Worm (Caenorhabditis elegans) whole organism, young adult: ENCODE data around the gene F56C3.1.

Experiments
- B0261.1 ChIP-seq: sonication (generic microtip); optimal IDR thresholded peaks from 2 replicates; lab custom pipeline; 2016; ENCODE audit warnings: mild to moderate bottlenecking, missing genetic modification characterization, moderate library complexity, missing compliant biosample characterization
- C06A6.2 ChIP-seq: fragments of 200-800 bp; sonication (Bioruptor generic); conservative IDR thresholded peaks from 2 replicates; pipeline ENCODE4 v1.3.6; 2022; ENCODE audit warnings: missing genetic modification characterization, missing compliant biosample characterization
- F33H1.4 ChIP-seq: fragments of 200-800 bp; sonication (Bioruptor generic); IDR thresholded peaks from 2 replicates; pipeline ENCODE4 v1.3.6; 2022; ENCODE audit warnings: missing genetic modification reagents, missing genetic modification characterization, missing compliant biosample characterization
- F37B4.10 ChIP-seq: fragments of 200-800 bp; sonication (Bioruptor generic); IDR thresholded peaks from 2 replicates; pipeline ENCODE4 v1.3.6; 2022; ENCODE audit warnings: missing genetic modification characterization, missing compliant biosample characterization
- F49E8.2 ChIP-seq: sonication (generic microtip); optimal IDR thresholded peaks from 3 replicates; lab custom pipeline; 2017; ENCODE audit warnings: missing genetic modification characterization, mild to moderate bottlenecking, missing compliant biosample characterization, antibody characterized with exemption, moderate library complexity; ENCODE audit not compliant: insufficient read depth
- F57A8.1 ChIP-seq: fragments of 200-800 bp; sonication (Bioruptor generic); optimal IDR thresholded peaks from 2 replicates; lab custom pipeline; 2018; ENCODE audit warnings: mild to moderate bottlenecking, missing genetic modification characterization, moderate library complexity, missing compliant biosample characterization
- F57C9.4 ChIP-seq: sonication (generic microtip); optimal IDR thresholded peaks from 2 replicates; lab custom pipeline; 2017; ENCODE audit warnings: mild to moderate bottlenecking, missing genetic modification characterization, missing compliant biosample characterization
- K11D2.4 ChIP-seq: fragments of 200-800 bp; sonication (Bioruptor generic); IDR thresholded peaks from 2 replicates; pipeline ENCODE4 v1.3.6; 2022; ENCODE audit warnings: missing genetic modification reagents, missing genetic modification characterization, missing compliant biosample characterization
- Y67H2A.10 ChIP-seq: fragments of 200-800 bp; sonication (Bioruptor generic); conservative IDR thresholded peaks from 2 replicates; pipeline ENCODE4 v1.3.6; 2022; ENCODE audit warnings: missing genetic modification reagents, missing genetic modification characterization, missing compliant biosample characterization
- ama-1 ChIP-seq, 3 experiments: fragments of 150-350 bp in 1 of 3; sonication (generic microtip) in 2 of 3; optimal IDR thresholded peaks; 2 replicates each; lab custom pipeline; 2014 to 2018; ENCODE audit warnings: missing biosample characterization in 2 of 3, missing genetic modification characterization in 2 of 3, missing genetic modification reagents in 2 of 3
- aptf-2 ChIP-seq: fragments of 200-800 bp; sonication (Bioruptor generic); conservative IDR thresholded peaks from 2 replicates; pipeline ENCODE4 v1.3.6; 2022; ENCODE audit warnings: missing genetic modification reagents, missing genetic modification characterization, missing compliant biosample characterization
- atf-7 ChIP-seq: sonication (generic microtip); optimal IDR thresholded peaks from 2 replicates; lab custom pipeline; 2017; ENCODE audit warnings: mild to moderate bottlenecking, missing genetic modification characterization, missing compliant biosample characterization
- athp-1 ChIP-seq: sonication (generic microtip); optimal IDR thresholded peaks from 2 replicates; lab custom pipeline; 2017; ENCODE audit warnings: mild to moderate bottlenecking, missing genetic modification characterization, missing compliant biosample characterization
- attf-3 ChIP-seq: fragments of 200-800 bp; sonication (Bioruptor generic); conservative IDR thresholded peaks from 2 replicates; pipeline ENCODE4 v1.3.6; 2022; ENCODE audit warnings: missing genetic modification reagents, missing genetic modification characterization, missing compliant biosample characterization
- attf-5 ChIP-seq: fragments of 200-800 bp; sonication (Bioruptor generic); optimal IDR thresholded peaks from 2 replicates; lab custom pipeline; 2018; ENCODE audit warnings: mild to moderate bottlenecking, missing genetic modification characterization, missing compliant biosample characterization
- attf-6 ChIP-seq: fragments of 200-800 bp; sonication (Bioruptor generic); IDR thresholded peaks from 2 replicates; pipeline ENCODE4 v1.3.6; 2022; ENCODE audit warnings: missing genetic modification reagents, missing genetic modification characterization, missing compliant biosample characterization
- cebp-1 ChIP-seq, 2 experiments: fragments of 200-800 bp in 1 of 2; sonication (Bioruptor generic) in 1 of 2; sonication (generic microtip) in 1 of 2; IDR thresholded peaks in 1 of 2; optimal IDR thresholded peaks in 1 of 2; 2 replicates each; pipeline versions ENCODE4 v1.3.6 to Lab custom; 2017 to 2022; ENCODE audit warnings: missing compliant biosample characterization in 2 of 2, missing genetic modification characterization in 2 of 2, mild to moderate bottlenecking in 1 of 2, missing genetic modification reagents in 1 of 2, moderate library complexity in 1 of 2
- ceh-100 ChIP-seq: fragments of 200-800 bp; sonication (Bioruptor generic); IDR thresholded peaks from 2 replicates; pipeline ENCODE4 v1.3.6; 2022; ENCODE audit warnings: missing genetic modification reagents, missing genetic modification characterization, missing compliant biosample characterization
- ceh-27 ChIP-seq: fragments of 200-800 bp; sonication (Bioruptor generic); optimal IDR thresholded peaks from 2 replicates; lab custom pipeline; 2018; ENCODE audit warnings: mild to moderate bottlenecking, missing genetic modification characterization, moderate library complexity, missing compliant biosample characterization
- ceh-79 ChIP-seq: sonication (generic microtip); optimal IDR thresholded peaks from 2 replicates; lab custom pipeline; 2017; ENCODE audit warnings: mild to moderate bottlenecking, missing genetic modification characterization, missing compliant biosample characterization
- chd-7 ChIP-seq: sonication (generic microtip); optimal IDR thresholded peaks from 2 replicates; lab custom pipeline; 2016; ENCODE audit warnings: mild to moderate bottlenecking, missing genetic modification characterization, moderate library complexity, missing compliant biosample characterization
- die-1 ChIP-seq: sonication (generic microtip); optimal IDR thresholded peaks from 2 replicates; lab custom pipeline; 2016; ENCODE audit warnings: missing genotype, mild to moderate bottlenecking, missing genetic modification characterization, missing compliant biosample characterization
- dpff-1 ChIP-seq: sonication (generic microtip); optimal IDR thresholded peaks from 2 replicates; lab custom pipeline; 2017; ENCODE audit warnings: mild to moderate bottlenecking, missing genetic modification characterization, missing compliant biosample characterization
- efl-1 ChIP-seq: fragments of 150-350 bp; optimal IDR thresholded peaks from 2 replicates; lab custom pipeline; 2014; ENCODE audit warnings: missing biosample characterization, missing genetic modification reagents, missing genetic modification characterization
- ets-4 ChIP-seq: fragments of 200-800 bp; sonication (Bioruptor generic); optimal IDR thresholded peaks from 2 replicates; lab custom pipeline; 2018; ENCODE audit warnings: mild to moderate bottlenecking, missing genetic modification characterization, missing compliant biosample characterization
- gei-17 ChIP-seq: fragments of 200-800 bp; sonication (Bioruptor generic); optimal IDR thresholded peaks from 2 replicates; lab custom pipeline; 2018; ENCODE audit warnings: mild to moderate bottlenecking, missing genetic modification characterization, missing compliant biosample characterization
- hmg-1.2 ChIP-seq: fragments of 200-800 bp; sonication (Bioruptor generic); IDR thresholded peaks from 2 replicates; pipeline ENCODE4 v1.3.6; 2022; ENCODE audit warnings: missing genetic modification reagents, missing genetic modification characterization, missing compliant biosample characterization
- hrde-1 ChIP-seq: sonication (generic microtip); optimal IDR thresholded peaks from 2 replicates; lab custom pipeline; 2016; ENCODE audit warnings: missing genetic modification characterization, mild to moderate bottlenecking, missing compliant biosample characterization, moderate library complexity, missing genotype, missing genetic modification reagents, borderline replicate concordance
- lin-35 ChIP-seq, 3 experiments: fragments of 150-350 bp in 2 of 3; sonication (generic microtip) in 1 of 3; optimal IDR thresholded peaks; 2 replicates each; lab custom pipeline; 2014 to 2018; ENCODE audit warnings: missing biosample characterization in 3 of 3, missing genetic modification characterization in 3 of 3, missing genetic modification reagents in 3 of 3
- lin-40 ChIP-seq: sonication (generic microtip); optimal IDR thresholded peaks from 2 replicates; lab custom pipeline; 2016; ENCODE audit warnings: missing genetic modification characterization, mild to moderate bottlenecking, missing compliant biosample characterization, missing genotype, missing genetic modification reagents
- lin-54 ChIP-seq: fragments of 200-800 bp; sonication (Bioruptor generic); optimal IDR thresholded peaks from 2 replicates; lab custom pipeline; 2018; ENCODE audit warnings: mild to moderate bottlenecking, missing genetic modification characterization, missing compliant biosample characterization
- madf-10 ChIP-seq: sonication (generic microtip); optimal IDR thresholded peaks from 2 replicates; lab custom pipeline; 2016; ENCODE audit warnings: mild to moderate bottlenecking, missing genetic modification characterization, missing compliant biosample characterization
- mcd-1 ChIP-seq: fragments of 200-800 bp; sonication (Bioruptor generic); IDR thresholded peaks from 2 replicates; pipeline ENCODE4 v1.3.6; 2022; ENCODE audit warnings: missing genetic modification reagents, missing genetic modification characterization, missing compliant biosample characterization
- mes-4 ChIP-seq: sonication (generic microtip); optimal IDR thresholded peaks from 2 replicates; lab custom pipeline; 2016; ENCODE audit warnings: missing genotype, missing genetic modification characterization, missing compliant biosample characterization
- mxl-1 ChIP-seq: sonication (generic microtip); optimal IDR thresholded peaks from 2 replicates; lab custom pipeline; 2016; ENCODE audit warnings: missing genetic modification characterization, missing compliant biosample characterization
- nfya-1 ChIP-seq: sonication (generic microtip); optimal IDR thresholded peaks from 2 replicates; lab custom pipeline; 2017; ENCODE audit warnings: antibody characterized with exemption, missing compliant biosample characterization, missing genetic modification characterization, borderline replicate concordance; ENCODE audit not compliant: insufficient read depth
- nhr-179 ChIP-seq: sonication (generic microtip); optimal IDR thresholded peaks from 2 replicates; lab custom pipeline; 2016; ENCODE audit warnings: mild to moderate bottlenecking, missing genetic modification characterization, missing compliant biosample characterization
- nhr-80 ChIP-seq: sonication (generic microtip); optimal IDR thresholded peaks from 2 replicates; lab custom pipeline; 2016; ENCODE audit warnings: missing genetic modification characterization, missing compliant biosample characterization
- pbrm-1 ChIP-seq: fragments of 200-800 bp; sonication (Bioruptor generic); IDR thresholded peaks from 2 replicates; pipeline ENCODE4 v1.3.6; 2022; ENCODE audit warnings: missing genetic modification reagents, missing genetic modification characterization, missing compliant biosample characterization
- pha-4 ChIP-seq: fragments of 150-350 bp; sonication (generic microtip); optimal IDR thresholded peaks from 2 replicates; lab custom pipeline; 2014; ENCODE audit warnings: missing biosample characterization, missing genetic modification reagents, missing genetic modification characterization
- rec-8 ChIP-seq, 2 experiments: sonication (generic microtip); optimal IDR thresholded peaks; 2 replicates each; lab custom pipeline; 2016; ENCODE audit warnings: mild to moderate bottlenecking in 2 of 2, missing genetic modification characterization in 2 of 2, missing genetic modification reagents in 2 of 2, missing genotype in 2 of 2, missing biosample characterization in 1 of 2, missing compliant biosample characterization in 1 of 2, moderate library complexity in 1 of 2
- repo-1 ChIP-seq: sonication (generic microtip); optimal IDR thresholded peaks from 2 replicates; lab custom pipeline; 2017; ENCODE audit warnings: mild to moderate bottlenecking, missing genetic modification characterization, missing compliant biosample characterization
- snpc-1.1 ChIP-seq: sonication (generic microtip); optimal IDR thresholded peaks from 2 replicates; lab custom pipeline; 2017; ENCODE audit warnings: missing genetic modification characterization, mild to moderate bottlenecking, missing compliant biosample characterization, antibody characterized with exemption, moderate library complexity, missing genotype, missing genetic modification reagents; ENCODE audit not compliant: insufficient read depth
- somi-1 ChIP-seq: fragments of 200-800 bp; sonication (Bioruptor generic); optimal IDR thresholded peaks from 2 replicates; lab custom pipeline; 2018; ENCODE audit warnings: mild to moderate bottlenecking, missing genetic modification characterization, missing compliant biosample characterization
- tbp1 ChIP-seq: fragments of 200-800 bp; sonication (Bioruptor generic); optimal IDR thresholded peaks from 2 replicates; lab custom pipeline; 2018; ENCODE audit warnings: mild to moderate bottlenecking, missing genetic modification characterization, missing compliant biosample characterization
- tbx-9 ChIP-seq: sonication (generic microtip); optimal IDR thresholded peaks from 2 replicates; lab custom pipeline; 2016; ENCODE audit warnings: borderline replicate concordance, missing genetic modification characterization, inconsistent platforms, missing compliant biosample characterization
- ztf-26 ChIP-seq: sonication (generic microtip); optimal IDR thresholded peaks from 2 replicates; lab custom pipeline; 2017; ENCODE audit warnings: missing genetic modification characterization, missing compliant biosample characterization
- ztf-28 ChIP-seq: fragments of 200-800 bp; sonication (Bioruptor generic); IDR thresholded peaks from 2 replicates; pipeline ENCODE4 v1.3.6; 2022; ENCODE audit warnings: missing genetic modification reagents, missing genetic modification characterization, missing compliant biosample characterization

The F56C3.1 gene

DNA sequence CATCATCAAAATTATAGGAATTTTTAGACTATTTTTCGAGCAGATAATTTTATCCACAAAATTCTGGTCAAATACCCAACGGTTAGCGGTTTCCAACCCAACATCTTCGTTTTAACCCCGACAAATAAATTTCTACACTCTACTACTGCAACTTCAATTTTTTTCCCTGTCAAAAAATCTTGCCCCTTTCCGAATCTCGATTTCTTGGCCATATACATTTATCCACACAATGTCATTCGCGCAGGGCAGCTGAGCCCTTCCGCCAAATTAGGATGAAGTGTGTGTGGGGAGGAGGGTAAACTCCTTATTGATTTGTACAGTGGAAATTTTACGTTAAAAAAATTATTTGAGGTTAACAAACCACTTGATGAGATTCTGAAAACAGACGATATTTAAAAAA lies 42.3 kb upstream of the F56C3.1 start (continued):
- TF ChIP-seq atf-7 (tag; lab: Kevin White, UChicago), result peak; percentile 94
- TF ChIP-seq tbx-9 (tag; lab: Kevin White, UChicago), result no peak
- peak; percentile 94 for TF ChIP-seq madf-10 (tag; lab: Kevin White, UChicago)
- peak; percentile 98 for TF ChIP-seq ztf-26 (tag; lab: Kevin White, UChicago)
- TF ChIP-seq gei-17, result peak; percentile 97
- peak; percentile 96 for TF ChIP-seq repo-1
- TF ChIP-seq mcd-1 (GFP tag; lab: Robert Waterston, UW), result peak; percentile 83
- TF ChIP-seq athp-1 (tag; lab: Kevin White, UChicago), result no peak
- TF ChIP-seq somi-1 (GFP tag; lab: Kevin White, UChicago), result peak; percentile 88
- peak; percentile 28; the same call in 1 of the 2 replicates for TF ChIP-seq ceh-100
- TF ChIP-seq lin-35 (GFP tag; optimal IDR thresholded peaks at IDR 0.05; lab: Kevin White, UChicago), result peak in 2 of 3 experiments; percentile 74 to 97
- TF ChIP-seq snpc-1.1 (tag; lab: Kevin White, UChicago), result no peak
- peak; percentile 35; the same call in 1 of the 2 replicates for TF ChIP-seq attf-3 (GFP tag; lab: Robert Waterston, UW)
- no peak for TF ChIP-seq F49E8.2 (tag; lab: Kevin White, UChicago)
- TF ChIP-seq F57A8.1 (GFP tag; lab: Kevin White, UChicago), result peak; percentile 84
- TF ChIP-seq dpff-1 (tag; lab: Kevin White, UChicago), result peak; percentile 62
- no peak for TF ChIP-seq attf-5 (GFP tag; lab: Kevin White, UChicago)
- TF ChIP-seq F33H1.4, result no peak
- peak; percentile 98 for TF ChIP-seq K11D2.4 (GFP tag; lab: Robert Waterston, UW)
- peak; percentile 53 for TF ChIP-seq hrde-1 (tag; lab: Kevin White, UChicago)
- no peak for TF ChIP-seq attf-6 (GFP tag; lab: Robert Waterston, UW)
- peak; percentile 71 for TF ChIP-seq ceh-79 (tag; lab: Kevin White, UChicago)
- 0 out of 2 replicates have a peak, but pooled peaks have one; percentile 8 for TF ChIP-seq F37B4.10 (GFP tag; lab: Robert Waterston, UW)
- TF ChIP-seq ztf-28 (GFP tag; lab: Robert Waterston, UW), result no peak
- no peak for TF ChIP-seq mes-4 (tag; lab: Kevin White, UChicago)
- TF ChIP-seq ets-4 (GFP tag; lab: Kevin White, UChicago), result peak; percentile 94
- TF ChIP-seq Y67H2A.10, result no peak
- TF ChIP-seq pbrm-1, result peak; percentile 86
- TF ChIP-seq rec-8 (tag; optimal IDR thresholded peaks at IDR 0.05; lab: Kevin White, UChicago), result peak in 1 of 2 experiments; percentile 45
- TF ChIP-seq pha-4, result peak; percentile 95
- peak; percentile 98 for TF ChIP-seq ceh-27
- TF ChIP-seq nhr-80 (tag; lab: Kevin White, UChicago), result peak; percentile 76
- TF ChIP-seq nhr-179 (tag; lab: Kevin White, UChicago), result peak; percentile 82
- peak; percentile 64 for TF ChIP-seq cebp-1 (GFP tag; IDR thresholded peaks at IDR 0.05; lab: Robert Waterston, UW)
- peak; percentile 95 for TF ChIP-seq cebp-1 (tag; optimal IDR thresholded peaks at IDR 0.05; lab: Kevin White, UChicago)
- no peak for TF ChIP-seq efl-1 (GFP tag; lab: Kevin White, UChicago)
- peak; percentile 28 for TF ChIP-seq die-1
- no peak for TF ChIP-seq chd-7 (tag; lab: Kevin White, UChicago)
- peak; percentile 53 for TF ChIP-seq B0261.1 (tag; lab: Kevin White, UChicago)

DNA sequence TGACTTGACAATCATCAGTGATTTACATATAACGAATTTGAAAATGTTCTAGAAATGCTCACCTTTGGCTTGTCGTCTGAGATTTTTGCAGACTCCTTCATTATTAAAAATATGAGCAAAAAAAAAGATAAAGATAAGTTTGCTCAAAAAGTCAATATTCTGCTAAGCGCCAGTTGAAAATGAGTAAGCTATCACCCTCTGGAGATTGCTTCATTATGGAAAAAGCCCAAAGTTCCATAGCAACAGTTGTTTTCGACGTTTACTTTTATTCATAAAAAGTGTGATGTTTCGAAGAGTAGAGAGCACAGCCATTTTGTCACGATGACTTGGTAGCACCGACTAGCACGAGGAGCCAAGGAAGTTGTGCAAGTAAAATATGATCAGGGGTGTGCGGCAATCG lies 28.8 kb upstream of the F56C3.1 start, which contains the start of gene F56C3.3:
TSS of gene F56C3.3 (minus strand) at position 101 of the 400 bp plus-strand sequence.
- TF ChIP-seq F57C9.4 (tag; lab: Kevin White, UChicago) (no peak), mxl-1 (tag; lab: Kevin White, UChicago) (no peak), aptf-2 (GFP tag; lab: Robert Waterston, UW) (no peak), tbp1 (no peak), lin-40 (no peak), madf-10 (tag; lab: Kevin White, UChicago) (no peak), C06A6.2 (GFP tag; lab: Robert Waterston, UW) (no peak), repo-1 (no peak), nfya-1 (tag; lab: Kevin White, UChicago) (no peak), F49E8.2 (tag; lab: Kevin White, UChicago) (no peak), hmg-1.2 (no peak), lin-54 (no peak), ama-1 (optimal IDR thresholded peaks at IDR 0.05; lab: Kevin White, UChicago) (no peak), ama-1 (GFP tag; optimal IDR thresholded peaks at IDR 0.05; lab: Kevin White, UChicago) (no peak)
